Worm (Caenorhabditis elegans) whole organism, L1 larva: ENCODE data around the gene srj-50.

Experiments
- fkh-8 ChIP-seq: sonication (generic microtip); optimal IDR thresholded peaks from 2 replicates; lab custom pipeline; 2016; ENCODE audit warnings: mild to moderate bottlenecking, missing genetic modification characterization, missing compliant biosample characterization
- nhr-11 ChIP-seq: fragments of 150-350 bp; optimal IDR thresholded peaks from 2 replicates; lab custom pipeline; 2014; ENCODE audit warnings: missing biosample characterization, missing genetic modification characterization
- nhr-237 ChIP-seq: fragments of 150-350 bp; optimal IDR thresholded peaks from 2 replicates; lab custom pipeline; 2014; ENCODE audit warnings: missing biosample characterization, missing genetic modification characterization
- nhr-28 ChIP-seq: fragments of 150-350 bp; optimal IDR thresholded peaks from 2 replicates; lab custom pipeline; 2014; ENCODE audit warnings: missing biosample characterization, missing genetic modification characterization
- sox-4 ChIP-seq: sonication (generic microtip); optimal IDR thresholded peaks from 2 replicates; lab custom pipeline; 2016; ENCODE audit warnings: missing genetic modification characterization, missing compliant biosample characterization

- TF ChIP-seq nhr-237 (tag; lab: Kevin White, UChicago), result no peak
- TF ChIP-seq nhr-28 (tag; lab: Kevin White, UChicago), result no peak
- no peak for TF ChIP-seq fkh-8
- no peak for TF ChIP-seq sox-4 (tag; lab: Kevin White, UChicago)
- no peak for TF ChIP-seq nhr-11 (tag; lab: Kevin White, UChicago)
Observed at ce11 chrV:2876188-2876831, 43.5 kb downstream of the srj-50 start.
